Fruit fly (Drosophila melanogaster): ENCODE results near the gene CCT7.

The CCT7 gene

DNA sequence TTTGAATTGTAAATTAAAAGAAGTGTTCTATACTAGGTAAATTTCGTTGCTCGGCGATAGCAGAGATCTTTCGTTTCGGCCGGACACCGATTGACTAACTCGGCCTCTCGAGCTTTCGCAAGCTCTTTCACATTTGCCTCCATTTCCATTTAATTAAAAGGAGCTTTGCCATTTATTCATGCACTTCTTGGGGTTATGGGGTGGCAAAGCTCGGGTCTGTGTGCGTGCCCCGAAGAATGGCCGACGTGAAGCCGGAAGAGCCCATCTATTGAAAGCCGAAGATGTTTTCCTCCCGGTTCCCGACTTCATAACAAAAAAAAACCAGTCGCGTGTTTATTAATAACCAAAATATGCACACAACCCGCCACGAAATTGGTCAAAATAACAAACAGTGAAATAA, 1.5 kb upstream of the CCT7 start:
- TF ChIP-seq noc (tag; optimal IDR thresholded peaks at IDR 0.05), result no peak

DNA sequence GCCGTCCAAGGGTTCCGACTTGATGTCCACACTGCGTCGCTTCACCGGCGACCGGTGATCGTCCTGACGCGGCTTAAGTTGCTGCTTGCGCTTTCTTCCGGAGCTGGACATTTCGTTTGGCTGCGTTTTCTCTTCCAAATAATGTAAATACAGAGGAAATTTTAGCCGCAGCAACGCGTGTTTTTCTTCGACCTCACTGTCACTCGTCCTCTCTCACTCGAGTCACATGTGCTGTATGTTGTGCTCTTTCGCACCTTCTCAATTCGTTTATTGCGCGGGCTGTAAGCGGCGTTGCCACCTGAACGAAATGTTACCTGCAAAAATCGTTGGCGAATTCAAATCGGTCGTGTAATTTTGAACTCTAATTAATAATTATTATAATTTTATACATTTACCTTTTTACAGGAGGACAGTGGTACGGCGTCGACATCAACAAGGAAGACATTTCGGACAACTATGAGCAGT, 4.1 kb downstream of the CCT7 start, which contains the start of gene CG9839:
TSS of gene CG9839 (minus strand) at position 415 of the 465 bp plus-strand sequence.
- TF ChIP-seq noc (tag; optimal IDR thresholded peaks at IDR 0.05), result no peak

DNA sequence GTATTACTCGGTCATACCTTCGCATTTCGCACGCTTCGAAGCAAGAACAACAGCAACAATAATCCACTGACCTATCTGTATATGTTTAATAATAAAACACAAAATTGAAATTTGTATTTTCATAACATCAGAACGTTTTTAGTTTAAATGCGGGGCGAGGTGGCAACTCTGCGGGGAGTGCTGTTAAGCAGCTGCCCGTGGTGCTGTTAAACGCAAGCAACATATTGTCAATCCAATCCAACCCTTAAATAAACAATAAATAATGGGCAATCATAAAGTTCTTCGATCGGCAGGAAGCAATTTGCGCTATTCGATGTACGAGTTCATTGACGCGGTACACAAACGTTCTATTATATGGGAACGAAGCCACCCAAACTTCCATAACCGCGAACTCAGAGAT, 4.7 kb downstream of the CCT7 start, which contains the start of gene hng2:
TSS of gene hng2 (plus strand) at position 219 of the 400 bp plus-strand sequence.
- no peak for TF ChIP-seq noc (tag; optimal IDR thresholded peaks at IDR 0.05)

DNA sequence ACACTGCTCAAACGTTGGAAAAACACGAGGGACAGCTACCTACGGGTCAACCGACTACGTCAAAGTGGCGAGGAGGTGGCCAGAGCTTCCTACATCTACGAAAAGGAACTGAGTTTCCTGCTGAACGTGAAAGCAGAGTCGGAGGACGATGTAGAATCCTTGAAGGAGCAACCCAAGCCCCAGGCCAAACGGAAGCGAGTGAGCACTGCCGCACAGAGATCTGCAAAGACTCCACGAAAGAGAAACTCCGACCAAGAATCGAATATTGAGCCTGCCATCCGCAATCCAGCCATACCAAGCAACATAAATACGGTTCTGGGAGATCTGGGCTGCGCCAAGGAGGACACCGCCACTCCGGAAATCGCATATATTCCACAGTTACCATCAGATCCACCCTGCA, 5.3 kb downstream of the CCT7 start:
- no peak for TF ChIP-seq noc (tag; optimal IDR thresholded peaks at IDR 0.05)

DNA sequence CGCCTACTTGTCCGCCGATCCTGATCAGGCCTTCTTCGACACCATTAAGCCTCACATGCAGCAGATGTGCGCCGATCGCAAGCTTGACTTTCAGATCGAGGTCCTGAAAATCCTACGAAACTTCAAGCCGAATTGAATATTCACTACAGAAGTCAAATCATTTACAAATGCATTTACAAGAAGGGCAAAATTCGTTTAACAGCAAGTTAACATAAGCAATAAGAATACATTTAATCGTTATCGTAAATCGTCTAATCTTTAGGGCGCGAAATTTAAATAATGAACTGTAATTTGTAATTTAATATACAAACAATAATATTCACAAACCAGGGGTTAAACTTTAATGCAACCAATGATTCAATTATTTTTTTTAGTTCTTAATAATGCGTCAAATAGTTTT, 5.7 kb downstream of the CCT7 start:
- no peak for TF ChIP-seq noc (tag; optimal IDR thresholded peaks at IDR 0.05)

DNA sequence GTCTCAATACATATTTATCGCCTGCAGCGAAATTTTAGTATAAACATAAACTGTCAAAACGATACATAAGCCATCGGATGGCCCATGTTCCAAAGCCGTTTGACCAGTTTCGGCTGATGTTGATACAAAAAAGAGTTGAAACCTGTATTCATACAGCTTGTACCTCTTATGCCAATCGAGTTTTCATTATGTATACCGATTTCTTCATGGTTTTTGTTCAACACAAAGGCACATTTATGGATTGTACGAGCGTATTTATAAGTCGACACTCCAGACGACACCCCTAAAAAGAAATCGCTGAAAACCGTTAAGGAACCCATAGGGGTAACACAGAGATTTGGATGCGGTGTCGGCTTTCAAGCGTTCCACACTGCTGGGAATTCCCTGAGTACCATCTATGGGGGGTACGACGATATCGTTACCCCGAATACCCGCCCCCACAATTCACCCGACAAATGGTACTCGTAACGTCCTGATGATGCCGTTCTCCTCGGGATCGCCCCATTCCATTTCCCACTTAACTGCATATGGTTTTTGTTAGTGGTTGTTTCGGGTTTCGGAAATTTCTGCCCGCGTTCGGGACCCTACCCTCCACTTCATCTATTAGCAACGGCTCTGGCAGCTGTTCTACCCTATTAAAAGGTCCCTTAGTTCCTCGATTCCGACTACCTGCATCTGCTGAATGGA, 6.6 kb downstream of the CCT7 start:
- no peak for TF ChIP-seq noc (tag; optimal IDR thresholded peaks at IDR 0.05)

DNA sequence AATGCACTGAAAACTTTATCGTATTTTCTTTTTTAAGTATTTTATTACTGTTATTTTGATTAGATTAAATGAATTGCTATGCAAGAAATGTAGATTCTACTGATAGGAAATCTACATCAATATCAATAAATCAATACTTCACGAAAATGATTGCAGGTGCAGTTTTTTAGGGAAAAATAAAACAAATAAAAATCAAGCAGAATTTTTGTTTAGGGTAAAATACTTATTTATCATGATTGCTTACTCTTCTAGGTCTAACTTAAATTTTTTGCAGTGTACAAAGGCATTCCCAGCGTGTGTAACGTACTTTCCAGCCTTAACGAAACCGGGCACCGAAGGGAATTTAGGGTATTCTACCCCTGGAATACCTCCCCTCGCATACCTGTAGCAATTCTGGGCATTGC, 7.2 kb downstream of the CCT7 start:
- peak; percentile 30 for TF ChIP-seq noc (tag; optimal IDR thresholded peaks at IDR 0.05)

DNA sequence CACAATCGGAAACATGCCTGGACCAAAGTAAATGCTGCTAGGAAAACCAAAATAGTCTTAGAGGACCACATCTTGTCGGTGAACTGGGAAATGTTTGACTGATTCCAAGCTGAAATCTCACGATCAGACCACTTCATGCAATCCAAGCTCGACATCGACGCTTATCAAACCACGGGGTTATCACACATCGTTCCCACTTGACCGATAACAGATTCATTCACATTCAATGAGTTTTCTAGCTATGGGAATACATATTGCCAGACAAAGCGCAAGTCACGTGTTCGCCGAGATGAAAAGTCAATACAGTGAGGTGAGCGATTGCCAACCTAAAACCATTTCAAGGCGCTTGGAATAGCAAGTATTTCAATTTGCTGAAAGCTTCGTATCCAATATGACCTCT, 8.3 kb downstream of the CCT7 start:
- TF ChIP-seq noc (tag; optimal IDR thresholded peaks at IDR 0.05), result peak; percentile 29

DNA sequence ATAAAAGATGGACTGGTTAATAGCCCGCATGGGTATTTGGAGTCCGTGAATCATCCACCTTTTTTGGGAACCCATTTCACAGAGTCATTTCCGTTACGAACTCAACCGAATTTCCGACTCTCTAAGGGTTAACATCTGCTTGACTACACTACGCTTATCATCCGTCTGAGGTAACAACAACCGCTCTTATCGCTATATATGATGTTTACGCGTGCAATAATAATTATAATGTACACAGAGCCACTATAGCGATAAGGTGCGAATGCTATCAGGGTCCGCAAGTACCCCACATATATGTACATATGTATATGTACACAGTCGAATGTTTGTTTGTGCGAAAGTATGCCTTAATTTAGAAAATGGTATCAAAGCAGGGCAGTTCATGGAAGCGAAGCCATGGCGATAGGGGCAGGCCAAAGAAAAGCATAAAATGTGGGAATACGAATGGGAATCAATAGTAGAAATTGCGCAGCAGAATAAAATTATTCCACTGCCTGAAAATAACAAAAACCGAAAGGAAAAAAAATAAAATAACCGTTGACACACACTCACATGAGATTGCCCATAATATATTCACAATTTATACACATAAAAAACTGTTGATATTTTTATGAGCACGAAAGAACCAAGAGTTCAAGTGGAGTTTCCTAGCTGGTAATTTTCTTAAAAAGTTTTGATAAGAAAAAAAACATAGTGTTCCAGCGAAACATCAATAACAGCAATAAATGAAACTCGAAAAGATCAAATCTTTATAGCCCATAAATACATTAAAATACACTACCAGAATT, 9.2 kb downstream of the CCT7 start:
- TF ChIP-seq noc (tag; optimal IDR thresholded peaks at IDR 0.05), result peak; percentile 74

DNA sequence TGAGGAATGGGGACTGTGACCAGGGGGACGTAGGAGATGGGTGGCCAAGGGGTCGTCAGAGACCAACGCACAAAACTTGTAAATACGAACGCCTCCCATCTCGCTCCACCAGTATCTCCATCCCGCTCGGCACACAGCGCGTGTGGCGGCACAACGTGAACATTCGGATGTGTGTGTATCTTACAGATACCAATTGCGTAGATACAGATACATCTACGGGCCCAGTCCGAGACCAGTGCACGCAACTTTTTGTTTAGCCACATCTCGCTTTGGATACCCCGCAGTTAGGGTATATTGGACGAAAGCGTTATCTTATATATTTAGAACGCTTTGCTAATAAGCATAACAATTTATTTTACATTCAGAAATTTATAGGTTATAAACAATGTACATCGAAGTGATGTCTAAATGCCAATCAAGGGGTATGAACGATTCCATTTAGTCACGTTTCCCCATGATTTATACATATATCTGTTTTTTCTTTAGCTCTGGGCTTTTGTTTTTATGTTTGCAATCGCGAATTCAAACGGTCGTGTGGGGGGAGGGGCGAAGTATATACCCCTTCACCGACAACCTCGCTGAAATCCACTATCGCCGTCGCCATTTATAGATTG, 10.1 kb downstream of the CCT7 start:
- peak; percentile 100 for TF ChIP-seq noc (tag; optimal IDR thresholded peaks at IDR 0.05)

DNA sequence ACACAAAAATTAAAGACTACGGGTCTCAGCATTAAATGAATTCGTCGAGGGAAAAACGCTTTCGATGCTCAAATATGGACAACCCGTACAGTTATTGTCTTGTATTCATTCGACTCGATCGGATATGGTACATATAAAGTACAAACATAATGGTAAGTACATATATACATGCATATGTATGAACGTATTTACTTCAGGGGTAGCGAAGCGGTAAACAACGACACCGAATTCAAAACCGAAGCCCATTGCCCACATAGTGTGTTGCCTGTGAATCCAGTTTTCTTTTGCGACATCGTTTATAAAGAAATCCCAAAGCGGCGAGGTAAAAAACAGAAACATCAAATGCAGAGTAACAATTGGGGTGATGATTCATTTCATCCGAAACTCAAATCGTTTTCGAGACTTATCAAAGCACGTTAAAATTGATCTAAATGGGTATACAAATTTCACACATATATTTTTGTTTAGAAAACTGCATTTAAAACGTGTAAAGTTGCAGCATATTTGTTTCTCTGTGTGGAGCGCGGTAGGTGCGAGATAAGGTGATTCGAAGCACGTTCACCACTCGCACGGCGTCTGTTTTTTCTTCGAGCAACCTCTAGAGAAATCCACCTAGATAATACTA, 11.1 kb downstream of the CCT7 start:
- TF ChIP-seq noc (tag; optimal IDR thresholded peaks at IDR 0.05), result peak; percentile 3

DNA sequence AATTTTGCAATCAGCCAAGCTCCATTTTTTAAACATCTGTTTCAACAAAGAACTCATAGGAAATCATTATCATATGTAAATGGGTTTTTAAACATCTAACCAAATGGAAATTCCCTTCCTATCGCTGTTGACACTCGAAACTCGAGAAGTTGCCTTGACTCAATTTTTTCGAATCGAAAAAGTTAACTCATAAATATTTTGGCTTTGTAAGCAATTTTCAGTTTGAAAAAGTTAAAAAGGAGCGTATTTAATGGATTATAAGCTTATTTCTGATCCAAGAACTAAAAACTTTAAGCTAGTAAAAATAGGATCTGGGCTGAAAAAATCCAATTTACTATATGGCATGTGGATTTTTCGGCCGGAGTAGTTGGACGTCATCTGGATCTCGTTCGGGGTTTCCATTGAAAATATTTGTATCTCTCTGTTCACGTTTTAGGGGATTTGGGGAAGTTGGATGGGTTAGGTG, 11.8 kb downstream of the CCT7 start, which contains the start of gene CG9837:
TSS of gene CG9837 (minus strand) at position 416 of the 466 bp plus-strand sequence.
- TF ChIP-seq noc (tag; optimal IDR thresholded peaks at IDR 0.05), result no peak

DNA sequence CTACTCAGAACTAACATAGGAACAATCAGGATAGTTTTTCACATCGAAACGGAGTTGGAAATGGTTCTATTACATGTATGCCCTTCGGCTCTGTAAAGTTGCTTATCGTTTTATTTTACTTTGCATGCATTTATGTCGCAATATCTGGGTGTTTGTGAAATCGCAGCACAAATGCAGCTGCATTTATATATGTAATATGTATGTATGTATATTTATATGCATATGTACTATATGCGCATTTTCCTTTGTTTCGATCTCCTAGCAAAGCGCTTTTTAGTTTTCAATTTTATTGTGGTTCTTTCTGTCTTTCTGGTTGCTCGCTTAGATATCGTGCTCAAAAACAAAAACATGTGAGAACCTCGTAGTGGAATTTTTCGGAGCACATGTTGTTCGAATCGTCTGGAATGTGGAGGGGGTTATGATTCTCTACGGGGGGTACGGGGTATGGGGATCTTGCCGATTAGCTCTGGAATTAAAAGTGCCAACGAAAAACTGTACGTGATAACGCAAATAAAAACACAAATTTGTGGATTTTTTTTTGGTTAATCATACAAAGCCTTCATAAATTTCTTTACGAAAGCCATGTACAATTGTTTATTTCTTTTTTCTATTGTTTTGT, 12.8 kb downstream of the CCT7 start:
- peak; percentile 47 for TF ChIP-seq noc (tag; optimal IDR thresholded peaks at IDR 0.05)

DNA sequence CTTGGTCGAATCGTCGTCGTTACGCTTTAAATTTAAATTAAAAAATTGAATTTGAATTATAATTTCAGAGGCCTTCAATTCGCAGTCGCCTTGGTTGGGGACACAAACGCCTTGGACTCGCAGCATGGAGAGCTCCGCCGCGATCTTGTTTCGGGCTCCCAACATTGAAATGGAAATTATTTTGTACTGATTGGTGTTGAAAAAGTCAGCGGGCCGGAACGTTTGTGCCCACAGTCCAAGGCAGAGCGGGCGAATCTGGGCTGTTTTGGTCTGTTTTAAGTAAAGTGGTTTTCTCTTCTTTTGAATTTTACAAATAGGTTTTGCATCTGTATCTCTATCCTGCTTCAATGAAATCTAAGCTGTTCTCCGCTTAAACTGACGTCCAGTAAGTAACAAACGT, 13.7 kb downstream of the CCT7 start:
- no peak for TF ChIP-seq noc (tag; optimal IDR thresholded peaks at IDR 0.05)

DNA sequence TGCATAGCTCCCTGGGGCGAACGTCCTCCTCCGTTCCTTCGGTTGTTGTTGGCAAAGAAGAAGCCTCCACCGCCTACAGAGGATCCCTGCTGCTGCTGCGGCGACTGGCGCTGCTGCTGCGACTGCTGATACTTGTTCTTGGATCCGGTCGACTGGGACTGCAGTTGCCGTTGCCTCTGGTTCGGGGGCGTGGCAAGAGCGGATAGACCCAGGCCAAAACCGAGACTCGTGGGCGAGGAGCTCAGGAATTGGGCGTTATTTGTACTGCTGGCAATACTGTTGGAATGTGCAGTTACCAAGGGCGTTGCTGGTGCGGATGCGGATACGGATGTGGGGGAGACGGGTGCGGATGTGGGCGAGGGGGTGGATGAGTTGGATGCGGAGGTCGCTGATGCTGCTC, 16.9 kb downstream of the CCT7 start:
- TF ChIP-seq noc (tag; optimal IDR thresholded peaks at IDR 0.05), result no peak

All from whole organism, larva.